Fruit fly (Drosophila melanogaster) whole organism, embryonic: ENCODE measurements around the gene CG13313.

Experiments
- CG10267 ChIP-seq: fragments of 200-800 bp; sonication (Bioruptor generic); optimal IDR thresholded peaks from 2 replicates; lab custom pipeline; 2018; ENCODE audit warnings: missing biosample characterization, mild to moderate bottlenecking, missing genetic modification characterization, moderate library complexity
- CG3995 ChIP-seq: fragments of 200-800 bp; sonication (Bioruptor generic); optimal IDR thresholded peaks from 3 replicates; lab custom pipeline; 2016; ENCODE audit warnings: missing biosample characterization, missing genetic modification characterization
- CG8388 ChIP-seq: fragments of 200-800 bp; sonication (Bioruptor generic); optimal IDR thresholded peaks from 2 replicates; lab custom pipeline; 2019; ENCODE audit warnings: missing biosample characterization, mild to moderate bottlenecking, missing genetic modification characterization, moderate library complexity
- kah ChIP-seq: fragments of 200-800 bp; sonication (Bioruptor generic); optimal IDR thresholded peaks from 2 replicates; lab custom pipeline; 2018; ENCODE audit warnings: missing biosample characterization, mild to moderate bottlenecking, missing genetic modification characterization

DNA sequence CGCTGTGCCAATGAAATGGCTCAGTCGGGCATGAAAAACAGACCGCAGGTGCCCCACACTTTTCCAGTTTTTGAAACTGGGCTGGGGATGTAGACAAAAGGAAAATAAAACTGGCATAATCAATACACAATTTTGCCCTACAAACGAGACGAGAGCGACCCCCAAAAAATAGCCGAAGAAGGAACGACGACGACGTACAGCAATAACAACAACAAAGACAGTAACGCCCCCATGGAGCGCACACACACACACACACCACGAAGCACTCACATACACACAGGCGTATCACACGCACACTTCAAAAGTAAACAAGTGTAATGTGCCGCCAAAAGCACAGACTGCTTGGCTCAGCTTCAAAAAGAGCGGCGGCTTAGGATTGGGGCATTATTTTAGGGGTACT lies 7.2 kb upstream of the CG13313 start:
- TF ChIP-seq kah (GFP tag; lab: Kevin White, UChicago) (no peak), CG10267 (tag; lab: Kevin White, UChicago) (no peak), CG3995 (GFP tag; lab: Kevin White, UChicago) (no peak), CG8388 (GFP tag; lab: Kevin White, UChicago) (no peak)
